Worm (Caenorhabditis elegans): ENCODE data around the gene H04D03.2.

Gene H04D03.2

DNA sequence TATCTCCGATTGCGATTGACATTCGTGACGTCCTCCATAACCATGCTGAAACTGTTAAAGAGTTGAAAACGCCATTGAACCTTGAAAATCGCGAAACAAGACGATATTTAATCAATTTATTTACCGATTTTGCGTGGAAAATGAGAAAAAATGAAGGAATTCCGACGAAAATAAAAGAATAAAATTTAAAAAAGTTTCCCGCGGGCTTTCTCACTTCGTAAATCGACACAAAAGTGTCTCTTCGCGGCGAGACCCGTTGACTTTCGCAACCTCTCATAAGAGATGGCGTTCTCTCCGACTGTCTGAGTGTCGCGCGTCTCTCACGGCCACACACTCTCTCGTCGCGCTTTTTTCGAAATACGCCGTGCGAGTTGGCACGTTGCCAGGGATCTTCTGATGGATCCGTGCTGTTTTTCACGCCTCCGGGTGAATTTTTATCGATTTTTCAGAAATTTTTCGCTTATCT lies 35.0 kb downstream of the H04D03.2 start, which contains the start of gene hat-1:
hat-1 (minus strand) TSS at position 51 of the 466 bp plus-strand sequence.
- TF ChIP-seq unc-98 (GFP tag; IDR thresholded peaks at IDR 0.05) (peak; percentile 66; the same call in 1 of the 2 replicates), ama-1 (optimal IDR thresholded peaks at IDR 0.05) (no peak), fkh-8 (tag; optimal IDR thresholded peaks at IDR 0.05) (peak; percentile 98), snu-23 (GFP tag; optimal IDR thresholded peaks at IDR 0.05) (peak; percentile 98), nhr-71 (tag; optimal IDR thresholded peaks at IDR 0.05) (peak; percentile 98), aha-1 (tag; optimal IDR thresholded peaks at IDR 0.05) (peak; percentile 86), vab-15 (tag; optimal IDR thresholded peaks at IDR 0.05) (no peak), swsn-7 (tag; optimal IDR thresholded peaks at IDR 0.05) (peak; percentile 97), nhr-11 (tag; optimal IDR thresholded peaks at IDR 0.05) (peak; percentile 91), jun-1 (tag; optimal IDR thresholded peaks at IDR 0.05) (peak; percentile 95), tlp-1 (tag; optimal IDR thresholded peaks at IDR 0.05) (no peak), fkh-4 (tag; optimal IDR thresholded peaks at IDR 0.05; ENCODE audit: borderline replicate concordance) (peak; percentile 76), mdl-1 (tag; optimal IDR thresholded peaks at IDR 0.05) (peak in 1 of 2 experiments; percentile 85), snpc-4 (tag; optimal IDR thresholded peaks at IDR 0.05) (peak; percentile 83), pqm-1 (tag; optimal IDR thresholded peaks at IDR 0.05) (no peak), nhr-90 (tag; optimal IDR thresholded peaks at IDR 0.05; ENCODE audit: poor library complexity) (peak; percentile 96), ces-1 (GFP tag; optimal IDR thresholded peaks at IDR 0.05) (no peak), ceh-88 (GFP tag; IDR thresholded peaks at IDR 0.05) (peak; percentile 86; the same call in 1 of the 2 replicates), Y116A8C.19 (tag; optimal IDR thresholded peaks at IDR 0.05; ENCODE audit: borderline replicate concordance) (no peak), dsc-1 (tag; optimal IDR thresholded peaks at IDR 0.05) (peak; percentile 96), C34B4.2 (tag; optimal IDR thresholded peaks at IDR 0.05) (peak; percentile 52), lin-15B (tag; optimal IDR thresholded peaks at IDR 0.05) (peak; percentile 91), aly-2 (tag; optimal IDR thresholded peaks at IDR 0.05) (peak; percentile 71), mab-9 (GFP tag; IDR thresholded peaks at IDR 0.05) (peak; percentile 91), ztf-11 (tag; optimal IDR thresholded peaks at IDR 0.05) (peak in 1 of 2 experiments; percentile 80), nhr-19 (GFP tag; conservative IDR thresholded peaks at IDR 0.05) (peak; percentile 97), xbp-1 (tag; optimal IDR thresholded peaks at IDR 0.05) (peak; percentile 97), zag-1 (tag; optimal IDR thresholded peaks at IDR 0.05) (no peak), F16B12.6 (tag; optimal IDR thresholded peaks at IDR 0.05) (peak; percentile 70), sptf-1 (tag; optimal IDR thresholded peaks at IDR 0.05) (no peak), unc-86 (tag; optimal IDR thresholded peaks at IDR 0.05) (peak; percentile 98), tbx-2 (tag; optimal IDR thresholded peaks at IDR 0.05) (peak; percentile 97), nhr-77 (tag; optimal IDR thresholded peaks at IDR 0.05) (peak; percentile 91), irx-1 (tag; optimal IDR thresholded peaks at IDR 0.05) (peak; percentile 94), hlh-4 (tag; optimal IDR thresholded peaks at IDR 0.05) (no peak), nhr-76 (tag; optimal IDR thresholded peaks at IDR 0.05) (no peak), unc-30 (tag; optimal IDR thresholded peaks at IDR 0.05) (no peak), ztf-4 (tag; optimal IDR thresholded peaks at IDR 0.05) (peak; percentile 90), nhr-47 (tag; optimal IDR thresholded peaks at IDR 0.05) (peak; percentile 98), pag-3 (tag; optimal IDR thresholded peaks at IDR 0.05; ENCODE audit: borderline replicate concordance, insufficient read depth) (peak; percentile 57), ceh-90 (tag; optimal IDR thresholded peaks at IDR 0.05) (peak; percentile 60), ceh-63 (GFP tag; optimal IDR thresholded peaks at IDR 0.05) (no peak), lin-13 (GFP tag; optimal IDR thresholded peaks at IDR 0.05) (peak; percentile 95), unc-130 (tag; optimal IDR thresholded peaks at IDR 0.05) (peak; percentile 78), mef-2 (tag; optimal IDR thresholded peaks at IDR 0.05) (peak; percentile 82), efl-1 (optimal IDR thresholded peaks at IDR 0.05) (peak; percentile 95 to 97), efl-1 (GFP tag; optimal IDR thresholded peaks at IDR 0.05 in 1 of 2) (peak; percentile 90 to 99), lin-14 (GFP tag; optimal IDR thresholded peaks at IDR 0.05) (peak; percentile 98), unc-62 (GFP tag; optimal IDR thresholded peaks at IDR 0.05) (no peak), grh-1 (GFP tag; IDR thresholded peaks at IDR 0.05) (peak; percentile 93), pax-3 (tag; optimal IDR thresholded peaks at IDR 0.05) (peak; percentile 94), ceh-82 (tag; optimal IDR thresholded peaks at IDR 0.05) (peak; percentile 95 to 97 (median 96)), rnt-1 (tag; optimal IDR thresholded peaks at IDR 0.05) (peak; percentile 96), lin-35 (GFP tag; optimal IDR thresholded peaks at IDR 0.05) (peak; percentile 93 to 94)

All from whole organism, L1 larva.